Fruit fly (Drosophila melanogaster): ENCODE measurements around the gene CG2701.

The CG2701 gene

dm6 chrX:2761198-2761597 is 41.1 kb upstream of the CG2701 start (continued):
- TF ChIP-seq CG3281 (GFP tag; optimal IDR thresholded peaks at IDR 0.05) (no peak), CG8478 (optimal IDR thresholded peaks at IDR 0.05) (no peak), Doc2 (GFP tag; IDR thresholded peaks at IDR 0.05) (no peak), CG1603 (tag; optimal IDR thresholded peaks at IDR 0.05) (peak; percentile 3), fu2 (GFP tag; optimal IDR thresholded peaks at IDR 0.05) (no peak), Blimp-1 (GFP tag; optimal IDR thresholded peaks at IDR 0.05) (no peak), tna (GFP tag; IDR thresholded peaks at IDR 0.05; ENCODE audit: partially characterized antibody) (no peak), CG11504 (tag; optimal IDR thresholded peaks at IDR 0.05) (peak; percentile 17), CG6689 (GFP tag; IDR thresholded peaks at IDR 0.05) (0 out of 2 replicates have a peak, but pooled peaks have one; percentile 24), CG7786 (GFP tag; optimal IDR thresholded peaks at IDR 0.05) (no peak), cas (GFP tag; IDR thresholded peaks at IDR 0.05) (no peak), CG18619 (GFP tag; optimal IDR thresholded peaks at IDR 0.05) (no peak), CG31224 (GFP tag; IDR thresholded peaks at IDR 0.05) (no peak), Lim3 (GFP tag; IDR thresholded peaks at IDR 0.05) (no peak), oc (tag; optimal IDR thresholded peaks at IDR 0.05) (no peak), CG1529 (GFP tag; optimal IDR thresholded peaks at IDR 0.05) (no peak), hb (GFP tag; IDR thresholded peaks at IDR 0.05; ENCODE audit: partially characterized antibody) (no peak), Hr78 (GFP tag; optimal IDR thresholded peaks at IDR 0.05) (no peak), Rfx (GFP tag; IDR thresholded peaks at IDR 0.05) (no peak), Tbp (GFP tag; optimal IDR thresholded peaks at IDR 0.05) (no peak), CG4820 (GFP tag; optimal IDR thresholded peaks at IDR 0.05) (no peak), fd64A (GFP tag; optimal IDR thresholded peaks at IDR 0.05) (no peak), CG14014 (GFP tag; IDR thresholded peaks at IDR 0.05) (no peak), CG8359 (GFP tag; optimal IDR thresholded peaks at IDR 0.05; ENCODE audit: borderline replicate concordance) (no peak), CG3838 (GFP tag; optimal IDR thresholded peaks at IDR 0.05) (no peak), Dref (GFP tag; IDR thresholded peaks at IDR 0.05) (no peak), CG18599 (GFP tag; optimal IDR thresholded peaks at IDR 0.05) (peak; percentile 41), ro (GFP tag; IDR thresholded peaks at IDR 0.05) (no peak), slbo (GFP tag; IDR thresholded peaks at IDR 0.05) (peak; percentile 17; the same call in 1 of the 2 replicates), Chrac-16 (GFP tag; optimal IDR thresholded peaks at IDR 0.05) (no peak), Sry-β (GFP tag; optimal IDR thresholded peaks at IDR 0.05) (no peak), toy (GFP tag; IDR thresholded peaks at IDR 0.05) (no peak), CG3847 (GFP tag; IDR thresholded peaks at IDR 0.05) (no peak), CG32772 (GFP tag; IDR thresholded peaks at IDR 0.05) (no peak), CG5180 (GFP tag; optimal IDR thresholded peaks at IDR 0.05) (no peak), stc (GFP tag; IDR thresholded peaks at IDR 0.05) (no peak), CG2678 (tag; optimal IDR thresholded peaks at IDR 0.05) (peak; percentile 22), Antp (GFP tag; optimal IDR thresholded peaks at IDR 0.05) (no peak), CrebB (tag; optimal IDR thresholded peaks at IDR 0.05) (no peak), CG2889 (GFP tag; IDR thresholded peaks at IDR 0.05) (no peak), cg (GFP tag; optimal IDR thresholded peaks at IDR 0.05) (no peak), Myb (GFP tag; optimal IDR thresholded peaks at IDR 0.05) (no peak), Atf6 (GFP tag; IDR thresholded peaks at IDR 0.05) (0 out of 2 replicates have a peak, but pooled peaks have one; percentile 20), CG7372 (GFP tag; IDR thresholded peaks at IDR 0.05) (no peak), pan (optimal IDR thresholded peaks at IDR 0.05) (no peak), pan (GFP tag; optimal IDR thresholded peaks at IDR 0.05 in 1 of 2, IDR thresholded peaks at IDR 0.05 in 1 of 2) (no peak), CG17186 (GFP tag; optimal IDR thresholded peaks at IDR 0.05) (no peak), zen (tag; optimal IDR thresholded peaks at IDR 0.05) (no peak), CG16813 (GFP tag; IDR thresholded peaks at IDR 0.05; ENCODE audit: partially characterized antibody) (no peak), CG13123 (GFP tag; optimal IDR thresholded peaks at IDR 0.05) (no peak), Xrp1 (GFP tag; IDR thresholded peaks at IDR 0.05) (0 out of 2 replicates have a peak, but pooled peaks have one; percentile 8), CG9932 (GFP tag; IDR thresholded peaks at IDR 0.05) (no peak)

Measured in whole organism, embryonic.